Fruit fly (Drosophila melanogaster) whole organism, prepupa: ENCODE results near the gene Orco.
A peak's percentile ranks its signal among the peaks of the same experiment; 100 is the strongest.

Source experiments
- Blimp-1 ChIP-seq: fragments of 200-800 bp; sonication (Bioruptor generic); optimal IDR thresholded peaks from 3 replicates; lab custom pipeline; 2017; ENCODE audit warnings: missing biosample characterization, missing genetic modification characterization, mild to moderate bottlenecking, moderate library complexity, missing genetic modification reagents
- CG10631 ChIP-seq: fragments of 200-800 bp; sonication (Bioruptor generic); optimal IDR thresholded peaks from 2 replicates; lab custom pipeline; 2016; ENCODE audit warnings: missing biosample characterization, missing genetic modification characterization
- CG10669 ChIP-seq: fragments of 200-800 bp; sonication (Bioruptor generic); optimal IDR thresholded peaks from 3 replicates; lab custom pipeline; 2018; ENCODE audit warnings: missing biosample characterization, mild to moderate bottlenecking, missing genetic modification characterization, moderate library complexity
- CG11762 ChIP-seq: fragments of 200-800 bp; sonication (Bioruptor generic); optimal IDR thresholded peaks from 3 replicates; lab custom pipeline; 2016; ENCODE audit warnings: missing biosample characterization, missing genetic modification characterization; ENCODE audit not compliant: insufficient read depth
- CG11902 ChIP-seq: fragments of 200-800 bp; sonication (Bioruptor generic); optimal IDR thresholded peaks from 3 replicates; lab custom pipeline; 2016; ENCODE audit warnings: missing biosample characterization, missing genetic modification characterization
- CG15336 ChIP-seq: fragments of 200-800 bp; sonication (Bioruptor generic); IDR thresholded peaks from 2 replicates; pipeline ENCODE4 v1.3.6; 2022; ENCODE audit warnings: missing biosample characterization, missing genetic modification characterization
- CG32006 ChIP-seq: fragments of 200-800 bp; sonication (Bioruptor generic); optimal IDR thresholded peaks from 3 replicates; lab custom pipeline; 2017; ENCODE audit warnings: missing biosample characterization, mild to moderate bottlenecking, missing genetic modification characterization
- CG34406 ChIP-seq: fragments of 200-800 bp; sonication (Bioruptor generic); optimal IDR thresholded peaks from 3 replicates; lab custom pipeline; 2016; ENCODE audit warnings: missing biosample characterization, missing genetic modification characterization
- CG3919 ChIP-seq: fragments of 200-800 bp; sonication (Bioruptor generic); optimal IDR thresholded peaks from 3 replicates; lab custom pipeline; 2016; ENCODE audit warnings: missing biosample characterization, missing genetic modification characterization
- CG4318 ChIP-seq: fragments of 200-800 bp; sonication (Bioruptor generic); optimal IDR thresholded peaks from 3 replicates; lab custom pipeline; 2017; ENCODE audit warnings: missing biosample characterization, mild to moderate bottlenecking, missing genetic modification characterization
- CG6792 ChIP-seq: fragments of 200-800 bp; sonication (Bioruptor generic); optimal IDR thresholded peaks from 3 replicates; lab custom pipeline; 2016; ENCODE audit warnings: missing biosample characterization, missing genetic modification characterization
- CG6808 ChIP-seq: fragments of 200-800 bp; sonication (Bioruptor generic); optimal IDR thresholded peaks from 3 replicates; lab custom pipeline; 2017; ENCODE audit warnings: missing biosample characterization, missing genetic modification characterization, mild to moderate bottlenecking, moderate library complexity, missing genetic modification reagents
- CG6854 ChIP-seq: fragments of 200-800 bp; sonication (Bioruptor generic); optimal IDR thresholded peaks from 2 replicates; lab custom pipeline; 2017; ENCODE audit warnings: missing biosample characterization, mild to moderate bottlenecking, missing genetic modification characterization
- CG7368 ChIP-seq: fragments of 200-800 bp; sonication (Bioruptor generic); optimal IDR thresholded peaks from 3 replicates; lab custom pipeline; 2016; ENCODE audit warnings: missing biosample characterization, missing genetic modification characterization
- CG8119 ChIP-seq: fragments of 200-800 bp; sonication (Bioruptor generic); IDR thresholded peaks from 3 replicates; pipeline ENCODE4 v1.3.6; 2022; ENCODE audit warnings: missing biosample characterization, missing genetic modification characterization
- CG8319 ChIP-seq: fragments of 200-800 bp; sonication (Bioruptor generic); optimal IDR thresholded peaks from 3 replicates; lab custom pipeline; 2016; ENCODE audit warnings: missing biosample characterization, missing genetic modification characterization
- CG8632 ChIP-seq: fragments of 200-800 bp; sonication (Bioruptor generic); optimal IDR thresholded peaks from 3 replicates; lab custom pipeline; 2016; ENCODE audit warnings: missing biosample characterization, missing genetic modification characterization
- CG9139 ChIP-seq: fragments of 200-800 bp; sonication (Bioruptor generic); optimal IDR thresholded peaks from 3 replicates; lab custom pipeline; 2017; ENCODE audit warnings: missing biosample characterization, mild to moderate bottlenecking, missing genetic modification characterization
- Eip75B ChIP-seq: fragments of 200-800 bp; sonication (Bioruptor generic); optimal IDR thresholded peaks from 3 replicates; lab custom pipeline; 2016; ENCODE audit warnings: missing biosample characterization, missing genetic modification characterization
- Eip78C ChIP-seq: fragments of 200-800 bp; sonication (Bioruptor generic); peaks from one replicate; lab custom pipeline; 2016; ENCODE audit warnings: missing biosample characterization, missing genetic modification characterization
- Ets21C ChIP-seq: fragments of 200-800 bp; sonication (Bioruptor generic); optimal IDR thresholded peaks from 3 replicates; lab custom pipeline; 2016; ENCODE audit warnings: missing biosample characterization, missing genetic modification characterization
- Ets96B ChIP-seq: fragments of 200-800 bp; optimal IDR thresholded peaks from 2 replicates; lab custom pipeline; 2019; ENCODE audit warnings: missing biosample characterization, mild to moderate bottlenecking, missing genetic modification characterization, moderate library complexity
- Gug ChIP-seq: fragments of 200-800 bp; sonication (Bioruptor generic); IDR thresholded peaks from 2 replicates; pipeline ENCODE4 v1.3.6; 2022; ENCODE audit warnings: missing biosample characterization, missing genetic modification characterization
- Hr39 ChIP-seq: fragments of 200-800 bp; sonication (Bioruptor generic); optimal IDR thresholded peaks from 2 replicates; lab custom pipeline; 2016; ENCODE audit warnings: missing biosample characterization, missing genetic modification characterization
- Hr4 ChIP-seq: fragments of 200-800 bp; sonication (Bioruptor generic); optimal IDR thresholded peaks from 3 replicates; lab custom pipeline; 2016; ENCODE audit warnings: missing biosample characterization, missing genetic modification characterization
- Lpt ChIP-seq: fragments of 200-800 bp; sonication (Bioruptor generic); optimal IDR thresholded peaks from 3 replicates; lab custom pipeline; 2016; ENCODE audit warnings: missing biosample characterization, missing genetic modification characterization
- OdsH ChIP-seq: fragments of 200-800 bp; sonication (Bioruptor generic); optimal IDR thresholded peaks from 3 replicates; lab custom pipeline; 2016; ENCODE audit warnings: missing biosample characterization, missing genetic modification characterization
- Smox ChIP-seq: fragments of 200-800 bp; sonication (Bioruptor generic); optimal IDR thresholded peaks from 3 replicates; lab custom pipeline; 2016; ENCODE audit warnings: missing biosample characterization, missing genetic modification characterization
- Sox14 ChIP-seq: fragments of 200-800 bp; sonication (Bioruptor generic); optimal IDR thresholded peaks from 3 replicates; lab custom pipeline; 2016; ENCODE audit warnings: missing biosample characterization, missing genetic modification characterization
- Sox15 ChIP-seq: fragments of 200-800 bp; sonication (Bioruptor generic); optimal IDR thresholded peaks from 3 replicates; lab custom pipeline; 2016; ENCODE audit warnings: missing biosample characterization, missing genetic modification characterization
- achi ChIP-seq: fragments of 200-800 bp; sonication (Bioruptor generic); optimal IDR thresholded peaks from 3 replicates; lab custom pipeline; 2016; ENCODE audit warnings: missing biosample characterization, missing genetic modification characterization
- acj6 ChIP-seq: fragments of 200-800 bp; sonication (Bioruptor generic); optimal IDR thresholded peaks from 3 replicates; lab custom pipeline; 2016; ENCODE audit warnings: missing biosample characterization, missing genetic modification characterization
- cyc ChIP-seq: fragments of 200-800 bp; sonication (Bioruptor generic); optimal IDR thresholded peaks from 3 replicates; lab custom pipeline; 2016; ENCODE audit warnings: missing biosample characterization, missing genetic modification characterization
- dac ChIP-seq: fragments of 200-800 bp; sonication (Bioruptor generic); optimal IDR thresholded peaks from 2 replicates; lab custom pipeline; 2017; ENCODE audit warnings: missing biosample characterization, mild to moderate bottlenecking, missing genetic modification characterization
- dsx ChIP-seq: fragments of 200-800 bp; optimal IDR thresholded peaks from 3 replicates; lab custom pipeline; 2019; ENCODE audit warnings: missing biosample characterization, mild to moderate bottlenecking, missing genetic modification characterization, moderate library complexity; ENCODE audit not compliant: poor library complexity, severe bottlenecking
- esn ChIP-seq: fragments of 200-800 bp; sonication (Bioruptor generic); optimal IDR thresholded peaks from 2 replicates; lab custom pipeline; 2016; ENCODE audit warnings: missing biosample characterization, mild to moderate bottlenecking, missing genetic modification characterization, moderate library complexity
- fd85E ChIP-seq: fragments of 200-800 bp; sonication (Bioruptor generic); optimal IDR thresholded peaks from 3 replicates; lab custom pipeline; 2016; ENCODE audit warnings: missing biosample characterization, missing genetic modification characterization
- fkh ChIP-seq: fragments of 200-800 bp; sonication (Bioruptor generic); optimal IDR thresholded peaks from 3 replicates; lab custom pipeline; 2017; ENCODE audit warnings: missing biosample characterization, mild to moderate bottlenecking, missing genetic modification characterization, moderate library complexity
- lz ChIP-seq: fragments of 200-800 bp; sonication (Bioruptor generic); optimal IDR thresholded peaks from 3 replicates; lab custom pipeline; 2016; ENCODE audit warnings: missing biosample characterization, missing genetic modification characterization
- net ChIP-seq: fragments of 200-800 bp; sonication (Bioruptor generic); optimal IDR thresholded peaks from 3 replicates; lab custom pipeline; 2016; ENCODE audit warnings: missing biosample characterization, missing genetic modification characterization
- pdm3 ChIP-seq: fragments of 200-800 bp; sonication (Bioruptor generic); optimal IDR thresholded peaks from 3 replicates; lab custom pipeline; 2016; ENCODE audit warnings: missing biosample characterization, missing genetic modification characterization
- salr ChIP-seq, 2 experiments: fragments of 200-800 bp; sonication (Bioruptor generic); optimal IDR thresholded peaks; 3 replicates each; lab custom pipeline; 2016 to 2018; ENCODE audit warnings: missing biosample characterization in 2 of 2, missing genetic modification characterization in 2 of 2, mild to moderate bottlenecking in 1 of 2
- spab ChIP-seq: fragments of 200-800 bp; sonication (Bioruptor generic); optimal IDR thresholded peaks from 2 replicates; lab custom pipeline; 2017; ENCODE audit warnings: missing biosample characterization, mild to moderate bottlenecking, missing genetic modification characterization, missing genetic modification reagents
- ss ChIP-seq, 2 experiments: fragments of 200-800 bp; sonication (Bioruptor generic); optimal IDR thresholded peaks; 2 replicates in 1 of 2; 3 replicates in 1 of 2; lab custom pipeline; 2017 to 2018; ENCODE audit warnings: mild to moderate bottlenecking in 2 of 2, missing biosample characterization in 2 of 2, missing genetic modification characterization in 2 of 2, moderate library complexity in 1 of 2
- vri ChIP-seq: fragments of 200-800 bp; sonication (Bioruptor generic); optimal IDR thresholded peaks from 3 replicates; lab custom pipeline; 2016; ENCODE audit warnings: missing biosample characterization, mild to moderate bottlenecking, missing genetic modification characterization

Gene Orco

dm6 chr3R:5385761-5386160, 26.4 kb downstream of the Orco start:
- TF ChIP-seq ss (GFP tag; optimal IDR thresholded peaks at IDR 0.05; lab: Kevin White, UChicago) = peak; percentile 16 to 37
- no peak for TF ChIP-seq lz (GFP tag; lab: Kevin White, UChicago)
- TF ChIP-seq CG6808 (GFP tag; lab: Kevin White, UChicago) = peak; percentile 43
- TF ChIP-seq Eip75B (GFP tag; lab: Kevin White, UChicago) = peak; percentile 39
- no peak for TF ChIP-seq CG9139 (GFP tag; lab: Kevin White, UChicago)
- TF ChIP-seq Sox15 (GFP tag; lab: Kevin White, UChicago) = no peak
- TF ChIP-seq Eip78C (GFP tag; lab: Kevin White, UChicago) = peak; percentile 78
- TF ChIP-seq pdm3 = peak; percentile 25

- TF ChIP-seq acj6 (GFP tag; lab: Kevin White, UChicago) = no peak
- no peak for TF ChIP-seq spab (GFP tag; lab: Kevin White, UChicago)
- TF ChIP-seq pdm3 = no peak
- no peak for TF ChIP-seq Ets21C (GFP tag; lab: Kevin White, UChicago)
- no peak for TF ChIP-seq OdsH (GFP tag; lab: Kevin White, UChicago)
- no peak for TF ChIP-seq CG11762 (GFP tag; lab: Kevin White, UChicago)
- no peak for TF ChIP-seq CG10631 (GFP tag; lab: Kevin White, UChicago)
- no peak for TF ChIP-seq fd85E (GFP tag; lab: Kevin White, UChicago)
- no peak for TF ChIP-seq CG3919 (GFP tag; lab: Kevin White, UChicago)
- TF ChIP-seq CG8319 = no peak
- TF ChIP-seq Hr4 (GFP tag; lab: Kevin White, UChicago) = no peak
- TF ChIP-seq dac (GFP tag; lab: Kevin White, UChicago) = no peak
- TF ChIP-seq CG8632 (GFP tag; lab: Kevin White, UChicago) = no peak
- TF ChIP-seq Gug = no peak
- TF ChIP-seq CG34406 (GFP tag; lab: Kevin White, UChicago) = no peak
Measured at dm6 chr3R:5376612-5377011, 35.6 kb downstream of the Orco start, which contains the start of gene 7B2. Gene 7B2 (plus strand): TSS chr3R:5376780.

dm6 chr3R:5374720-5375119, 37.5 kb downstream of the Orco start, which contains the start of the genes hd and CG14667:
Gene hd (minus strand): TSS chr3R:5374962.
Gene CG14667 (plus strand): TSS chr3R:5375022.
- TF ChIP-seq CG6854 (GFP tag; lab: Kevin White, UChicago) (no peak), CG11902 (GFP tag; lab: Kevin White, UChicago) (no peak), fkh (GFP tag; lab: Kevin White, UChicago) (peak; percentile 90), lz (GFP tag; lab: Kevin White, UChicago) (peak; percentile 5), ss (GFP tag; optimal IDR thresholded peaks at IDR 0.05; lab: Kevin White, UChicago) (no peak)

dm6 chr3R:5371563-5371962, 40.6 kb downstream of the Orco start, which contains the start of gene Polr2F:
Gene Polr2F (plus strand): TSS chr3R:5371795.
- TF ChIP-seq esn (peak; percentile 78), CG15336 (GFP tag; lab: Robert Waterston, UW) (no peak), CG10631 (GFP tag; lab: Kevin White, UChicago) (no peak), lz (GFP tag; lab: Kevin White, UChicago) (peak; percentile 81), CG10669 (no peak), cyc (GFP tag; lab: Kevin White, UChicago) (peak; percentile 83), net (GFP tag; lab: Kevin White, UChicago) (no peak), Blimp-1 (GFP tag; lab: Kevin White, UChicago) (no peak), CG34406 (GFP tag; lab: Kevin White, UChicago) (no peak), dac (GFP tag; lab: Kevin White, UChicago) (no peak), Hr39 (GFP tag; lab: Kevin White, UChicago) (peak; percentile 83), salr (GFP tag; optimal IDR thresholded peaks at IDR 0.05; lab: Kevin White, UChicago) (peak in 1 of 2 experiments; percentile 49), Hr4 (GFP tag; lab: Kevin White, UChicago) (no peak), Ets21C (GFP tag; lab: Kevin White, UChicago) (peak; percentile 66), CG7368 (GFP tag; lab: Kevin White, UChicago) (no peak), dsx (GFP tag; lab: Kevin White, UChicago) (no peak), CG6792 (GFP tag; lab: Kevin White, UChicago) (no peak), pdm3 (no peak), achi (GFP tag; lab: Kevin White, UChicago) (no peak), Eip75B (GFP tag; lab: Kevin White, UChicago) (no peak), Sox14 (no peak), Lpt (GFP tag; lab: Kevin White, UChicago) (peak; percentile 11), vri (GFP tag; lab: Kevin White, UChicago) (no peak), CG8119 (GFP tag; lab: Robert Waterston, UW) (no peak), Smox (no peak), CG4318 (no peak), Ets96B (tag; lab: Kevin White, UChicago) (peak; percentile 42), CG32006 (no peak)
